Worm (Caenorhabditis elegans): ENCODE data around the gene F09C6.3.

Gene F09C6.3

DNA sequence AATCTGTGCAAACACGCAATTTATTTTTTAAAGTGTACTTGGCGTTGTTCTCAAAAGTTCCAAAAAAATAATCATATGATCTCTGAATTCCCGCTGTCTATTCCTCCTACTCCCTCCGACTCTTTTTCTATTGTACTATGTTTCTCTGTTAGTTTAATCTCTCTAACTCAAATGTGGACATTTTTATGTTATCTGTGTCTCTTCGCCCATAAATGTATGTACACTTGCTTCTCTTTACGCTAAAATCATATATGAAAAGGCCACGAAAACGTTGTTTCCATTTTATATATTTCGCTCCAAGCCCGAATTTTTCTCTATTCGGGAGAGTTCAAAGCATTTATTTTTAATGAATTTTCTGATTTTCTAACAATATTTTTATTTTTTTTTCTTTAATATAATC is 30.9 kb upstream of the F09C6.3 start:
- TF ChIP-seq F10E7.11 (tag; optimal IDR thresholded peaks at IDR 0.05) (no peak), ccch-3 (GFP tag; optimal IDR thresholded peaks at IDR 0.05) (no peak), hmg-1.2 (GFP tag; IDR thresholded peaks at IDR 0.05) (peak; percentile 12; the same call in 1 of the 2 replicates)

DNA sequence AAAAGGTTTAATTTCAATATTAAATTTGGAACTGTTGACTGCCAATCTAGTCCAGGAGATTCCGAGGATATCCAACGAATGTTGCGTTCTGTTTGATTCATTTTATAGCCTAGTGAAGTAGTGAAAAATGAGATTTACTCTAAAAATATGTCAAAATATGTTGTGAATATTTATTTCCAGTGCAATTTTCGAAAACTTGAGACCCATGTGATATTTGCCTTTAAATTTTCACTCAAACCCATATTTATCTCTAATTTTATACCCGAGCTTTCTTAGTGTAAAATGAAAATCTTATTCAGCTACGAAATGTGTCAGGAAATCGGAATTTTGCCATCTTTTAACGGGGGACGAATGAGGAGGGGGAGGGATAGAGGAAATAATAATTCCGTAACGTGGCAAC is 29.9 kb upstream of the F09C6.3 start, which contains the start of gene F09C6.16:
Gene F09C6.16, minus strand, starts transcription at position 101 of the 400 bp plus-strand sequence.
- no peak for TF ChIP-seq dpl-1 (GFP tag; optimal IDR thresholded peaks at IDR 0.05)
- TF ChIP-seq F49E8.2 (tag; optimal IDR thresholded peaks at IDR 0.05; ENCODE audit: insufficient read depth) = no peak
- no peak for TF ChIP-seq efl-1 (GFP tag; optimal IDR thresholded peaks at IDR 0.05)
- TF ChIP-seq madf-6 (GFP tag; IDR thresholded peaks at IDR 0.05) = no peak
- no peak for TF ChIP-seq ztf-3 (GFP tag; optimal IDR thresholded peaks at IDR 0.05)
- no peak for TF ChIP-seq attf-5 (GFP tag; optimal IDR thresholded peaks at IDR 0.05)
- no peak for TF ChIP-seq ceh-100 (GFP tag; IDR thresholded peaks at IDR 0.05)
- no peak for TF ChIP-seq ekl-4 (GFP tag; IDR thresholded peaks at IDR 0.05)

ce11 chrV:16904612-16905011 is 24.7 kb upstream of the F09C6.3 start, which contains the start of gene nhr-262:
Gene nhr-262, plus strand, starts transcription at chrV:16904912.
- TF ChIP-seq rpc-1 (optimal IDR thresholded peaks at IDR 0.05) (no peak), rpc-1 (tag; optimal IDR thresholded peaks at IDR 0.05) (no peak), atf-7 (tag; optimal IDR thresholded peaks at IDR 0.05) (no peak), K11D2.4 (GFP tag; IDR thresholded peaks at IDR 0.05) (no peak), C17E4.6 (GFP tag; IDR thresholded peaks at IDR 0.05) (no peak), ceh-58 (GFP tag; IDR thresholded peaks at IDR 0.05) (no peak), aptf-2 (GFP tag; conservative IDR thresholded peaks at IDR 0.05) (no peak), ceh-100 (GFP tag; IDR thresholded peaks at IDR 0.05) (no peak), somi-1 (GFP tag; optimal IDR thresholded peaks at IDR 0.05) (no peak), mcd-1 (GFP tag; IDR thresholded peaks at IDR 0.05) (no peak), lin-40 (tag; optimal IDR thresholded peaks at IDR 0.05) (no peak)

ce11 chrV:16902726-16903125 is 22.8 kb upstream of the F09C6.3 start, which contains the start of gene srd-68:
Gene srd-68, minus strand, starts transcription at chrV:16902826.
- TF ChIP-seq B0019.2 (GFP tag; conservative IDR thresholded peaks at IDR 0.05) (no peak), zim-3 (tag; optimal IDR thresholded peaks at IDR 0.05) (no peak), unc-62 (GFP tag; optimal IDR thresholded peaks at IDR 0.05) (no peak), madf-8 (GFP tag; conservative IDR thresholded peaks at IDR 0.05) (no peak), ccch-3 (GFP tag; optimal IDR thresholded peaks at IDR 0.05) (no peak)

DNA sequence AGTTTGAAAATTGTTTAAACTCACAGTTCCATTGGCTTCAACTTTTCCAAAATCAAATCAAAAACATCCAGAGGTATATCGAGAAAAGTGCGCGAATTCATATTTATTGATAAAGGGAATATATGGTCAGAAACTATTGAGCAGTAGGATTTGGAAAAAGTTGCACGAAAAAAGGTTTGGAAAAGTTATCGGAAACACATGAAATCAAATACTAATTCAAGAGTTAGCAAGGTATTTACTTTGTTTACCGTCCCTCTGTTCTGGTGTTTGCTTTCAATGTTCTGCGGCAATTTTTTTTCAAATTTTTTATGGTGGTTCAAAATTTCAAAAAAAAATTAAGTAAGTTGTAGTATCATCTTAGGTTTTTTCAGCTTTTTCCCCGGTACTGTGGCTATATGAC is 19.4 kb upstream of the F09C6.3 start, which contains the start of gene fbxa-45:
Gene fbxa-45, minus strand, starts transcription at position 101 of the 400 bp plus-strand sequence.
- no peak for TF ChIP-seq attf-3 (GFP tag; conservative IDR thresholded peaks at IDR 0.05)
- 0 out of 2 replicates have a peak, but pooled peaks have one; percentile 26 for TF ChIP-seq egl-18 (GFP tag; IDR thresholded peaks at IDR 0.05)

DNA sequence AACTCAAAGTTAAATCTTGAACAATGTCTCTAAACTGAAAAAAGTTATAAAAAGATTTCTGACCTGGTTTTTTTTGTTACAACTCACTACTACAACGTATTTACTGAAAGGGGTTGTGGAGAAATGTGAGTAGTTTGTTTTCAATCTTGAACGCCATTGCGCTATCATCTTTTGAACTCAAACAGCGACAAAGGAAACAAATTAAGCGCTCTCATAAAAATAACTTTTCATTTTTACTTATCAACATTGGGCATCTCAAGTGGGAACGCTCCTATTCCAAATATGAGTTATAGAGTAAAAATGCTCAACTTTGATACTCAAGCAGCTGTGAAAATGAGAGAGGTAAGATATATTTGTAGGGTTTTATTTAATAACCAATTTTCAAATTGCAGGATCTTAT is 13.5 kb upstream of the F09C6.3 start, which contains the start of gene F09C6.15:
Gene F09C6.15, plus strand, starts transcription at position 301 of the 400 bp plus-strand sequence.
- TF ChIP-seq hrde-1 (tag; optimal IDR thresholded peaks at IDR 0.05; ENCODE audit: borderline replicate concordance) (no peak), ceh-27 (GFP tag; optimal IDR thresholded peaks at IDR 0.05) (no peak), T07F8.4 (tag; optimal IDR thresholded peaks at IDR 0.05) (no peak), lin-26 (GFP tag; IDR thresholded peaks at IDR 0.05) (no peak), fkh-3 (tag; optimal IDR thresholded peaks at IDR 0.05) (no peak), F57C9.4 (tag; optimal IDR thresholded peaks at IDR 0.05) (no peak), madf-6 (GFP tag; IDR thresholded peaks at IDR 0.05) (no peak), ztf-18 (tag; optimal IDR thresholded peaks at IDR 0.05) (no peak), lsy-27 (tag; optimal IDR thresholded peaks at IDR 0.05; ENCODE audit: borderline replicate concordance, insufficient read depth) (no peak), rec-8 (tag; optimal IDR thresholded peaks at IDR 0.05) (no peak), zim-3 (tag; optimal IDR thresholded peaks at IDR 0.05) (no peak), nfyb-1 (GFP tag; IDR thresholded peaks at IDR 0.05) (no peak), lin-40 (tag; optimal IDR thresholded peaks at IDR 0.05) (no peak)
